Fruit fly (Drosophila melanogaster): ENCODE measurements around the gene BoYb.
A peak's percentile ranks its signal among the peaks of the same experiment; 100 is the strongest.

BoYb gene

dm6 chr3L:22871030-22871844, 30.5 kb upstream of the BoYb start (continued):
- no peak for TF ChIP-seq CG5245 (GFP tag; optimal IDR thresholded peaks at IDR 0.05)
- 0 out of 3 replicates have a peak, but pooled peaks have one; percentile 31 for TF ChIP-seq CG17361 (GFP tag; IDR thresholded peaks at IDR 0.05)
- no peak for TF ChIP-seq D (optimal IDR thresholded peaks at IDR 0.05)
- TF ChIP-seq D (GFP tag; optimal IDR thresholded peaks at IDR 0.05) = no peak
- TF ChIP-seq CG11247 (GFP tag; IDR thresholded peaks at IDR 0.05) = peak; percentile 41; the same call in 1 of the 2 replicates
- TF ChIP-seq scrt (GFP tag; optimal IDR thresholded peaks at IDR 0.05) = no peak
- no peak for TF ChIP-seq slou (GFP tag; optimal IDR thresholded peaks at IDR 0.05)
- no peak for TF ChIP-seq zf30C (GFP tag; optimal IDR thresholded peaks at IDR 0.05)
- TF ChIP-seq ftz-f1 (GFP tag; optimal IDR thresholded peaks at IDR 0.05) = no peak
- TF ChIP-seq Sry-β (GFP tag; optimal IDR thresholded peaks at IDR 0.05) = no peak
- TF ChIP-seq ind (GFP tag; optimal IDR thresholded peaks at IDR 0.05) = no peak
- no peak for TF ChIP-seq CG12071 (GFP tag; optimal IDR thresholded peaks at IDR 0.05)
- peak; percentile 0 for TF ChIP-seq Xbp1 (GFP tag; optimal IDR thresholded peaks at IDR 0.05)
- no peak for TF ChIP-seq az2 (GFP tag; optimal IDR thresholded peaks at IDR 0.05)
- no peak for TF ChIP-seq BtbVII (GFP tag; optimal IDR thresholded peaks at IDR 0.05)
- no peak for TF ChIP-seq CG12155 (GFP tag; optimal IDR thresholded peaks at IDR 0.05)
- TF ChIP-seq sob (GFP tag; IDR thresholded peaks at IDR 0.05) = peak; percentile 14; the same call in 1 of the 2 replicates
- TF ChIP-seq CG18619 (GFP tag; optimal IDR thresholded peaks at IDR 0.05) = no peak
- peak; percentile 33 for TF ChIP-seq CG7786 (GFP tag; optimal IDR thresholded peaks at IDR 0.05)
- no peak for TF ChIP-seq CG3838 (GFP tag; optimal IDR thresholded peaks at IDR 0.05)
- TF ChIP-seq CG16813 (GFP tag; IDR thresholded peaks at IDR 0.05; ENCODE audit: partially characterized antibody) = peak; percentile 65
- no peak for TF ChIP-seq ssp (GFP tag; IDR thresholded peaks at IDR 0.05)
- TF ChIP-seq ken (GFP tag; IDR thresholded peaks at IDR 0.05) = no peak
- TF ChIP-seq CG3281 (GFP tag; optimal IDR thresholded peaks at IDR 0.05) = peak; percentile 41
- peak; percentile 68 for TF ChIP-seq vnd (GFP tag; IDR thresholded peaks at IDR 0.05; ENCODE audit: partially characterized antibody)
- no peak for TF ChIP-seq CG10565 (GFP tag; optimal IDR thresholded peaks at IDR 0.05)
- TF ChIP-seq zfh2 (GFP tag; optimal IDR thresholded peaks at IDR 0.05) = no peak
- TF ChIP-seq luna (GFP tag; optimal IDR thresholded peaks at IDR 0.05) = no peak
- TF ChIP-seq CG6254 (GFP tag; optimal IDR thresholded peaks at IDR 0.05) = no peak
- no peak for TF ChIP-seq Hr39 (optimal IDR thresholded peaks at IDR 0.05)
- TF ChIP-seq Hey (tag; optimal IDR thresholded peaks at IDR 0.05) = no peak
- peak; percentile 77 for TF ChIP-seq Scr (GFP tag; IDR thresholded peaks at IDR 0.05; ENCODE audit: partially characterized antibody)
- TF ChIP-seq YL-1 (GFP tag; optimal IDR thresholded peaks at IDR 0.05) = peak; percentile 75
- no peak for TF ChIP-seq CG10274 (GFP tag; optimal IDR thresholded peaks at IDR 0.05)
- no peak for TF ChIP-seq Atf-2 (GFP tag; optimal IDR thresholded peaks at IDR 0.05)
- TF ChIP-seq Mrtf (GFP tag; IDR thresholded peaks at IDR 0.05) = no peak
- TF ChIP-seq CG15073 (GFP tag; optimal IDR thresholded peaks at IDR 0.05) = no peak
- no peak for TF ChIP-seq CG11504 (tag; optimal IDR thresholded peaks at IDR 0.05)
- TF ChIP-seq Nf-YB (GFP tag; optimal IDR thresholded peaks at IDR 0.05) = no peak
- TF ChIP-seq CG1603 (tag; optimal IDR thresholded peaks at IDR 0.05) = peak; percentile 46
- no peak for TF ChIP-seq salm (tag; optimal IDR thresholded peaks at IDR 0.05)
- peak; percentile 34 for TF ChIP-seq CG6854 (GFP tag; optimal IDR thresholded peaks at IDR 0.05)
- TF ChIP-seq CG2875 (GFP tag; optimal IDR thresholded peaks at IDR 0.05) = no peak
- TF ChIP-seq Taf1 (GFP tag; IDR thresholded peaks at IDR 0.05) = no peak
- peak; percentile 45 for TF ChIP-seq Neu2 (GFP tag; optimal IDR thresholded peaks at IDR 0.05; ENCODE audit: borderline replicate concordance)
- TF ChIP-seq lov (optimal IDR thresholded peaks at IDR 0.05) = no peak
- no peak for TF ChIP-seq lov (GFP tag; IDR thresholded peaks at IDR 0.05)
- TF ChIP-seq CG8924 (tag; optimal IDR thresholded peaks at IDR 0.05) = no peak
- TF ChIP-seq CG7357 (GFP tag; IDR thresholded peaks at IDR 0.05) = no peak
- no peak for TF ChIP-seq nerfin-1 (tag; optimal IDR thresholded peaks at IDR 0.05)

Measured in whole organism, embryonic.